Fruit fly (Drosophila melanogaster): ENCODE measurements around the gene CG31229.

CG31229 gene

dm6 chr3R:18670441-18671111 lies 2.9 kb downstream of the CG31229 start (continued):
- TF ChIP-seq Vsx1 (GFP tag; optimal IDR thresholded peaks at IDR 0.05) (peak; percentile 63), az2 (GFP tag; optimal IDR thresholded peaks at IDR 0.05) (peak; percentile 36), Atf-2 (GFP tag; optimal IDR thresholded peaks at IDR 0.05) (no peak), CG31365 (tag; optimal IDR thresholded peaks at IDR 0.05) (no peak), tgo (GFP tag; IDR thresholded peaks at IDR 0.05) (no peak), CG12744 (GFP tag; optimal IDR thresholded peaks at IDR 0.05) (no peak), CG8089 (GFP tag; optimal IDR thresholded peaks at IDR 0.05) (no peak), Hand (GFP tag; optimal IDR thresholded peaks at IDR 0.05) (no peak), wek (GFP tag; optimal IDR thresholded peaks at IDR 0.05) (no peak), gt (GFP tag; IDR thresholded peaks at IDR 0.05) (no peak), inv (GFP tag; IDR thresholded peaks at IDR 0.05; ENCODE audit: partially characterized antibody) (no peak), Sry-δ (GFP tag; optimal IDR thresholded peaks at IDR 0.05) (no peak), CG12659 (GFP tag; optimal IDR thresholded peaks at IDR 0.05) (no peak), CG2875 (GFP tag; optimal IDR thresholded peaks at IDR 0.05) (no peak), CG12219 (GFP tag; optimal IDR thresholded peaks at IDR 0.05) (no peak), insv (GFP tag; optimal IDR thresholded peaks at IDR 0.05) (no peak), CG2202 (tag; optimal IDR thresholded peaks at IDR 0.05) (no peak), her (GFP tag; optimal IDR thresholded peaks at IDR 0.05) (no peak), CG30020 (tag; optimal IDR thresholded peaks at IDR 0.05) (no peak), lmd (GFP tag; IDR thresholded peaks at IDR 0.05) (peak; percentile 45), Atf6 (GFP tag; IDR thresholded peaks at IDR 0.05) (no peak), CG6689 (GFP tag; IDR thresholded peaks at IDR 0.05) (peak; percentile 27; the same call in 1 of the 2 replicates)

- no peak for TF ChIP-seq CG12391 (tag; optimal IDR thresholded peaks at IDR 0.05)
- TF ChIP-seq CG17612 (GFP tag; IDR thresholded peaks at IDR 0.05), result no peak
- TF ChIP-seq CG10209 (GFP tag; optimal IDR thresholded peaks at IDR 0.05), result no peak
- no peak for TF ChIP-seq CG10462 (GFP tag; optimal IDR thresholded peaks at IDR 0.05)
- peak; percentile 94 for TF ChIP-seq sd (tag; optimal IDR thresholded peaks at IDR 0.05)
- no peak for TF ChIP-seq rib (GFP tag; IDR thresholded peaks at IDR 0.05)
- TF ChIP-seq gt (GFP tag; IDR thresholded peaks at IDR 0.05), result no peak
- TF ChIP-seq trem (tag; optimal IDR thresholded peaks at IDR 0.05), result no peak
- no peak for TF ChIP-seq fd96Cb (tag; optimal IDR thresholded peaks at IDR 0.05)
- peak; percentile 62 for TF ChIP-seq exex (tag; optimal IDR thresholded peaks at IDR 0.05)
- TF ChIP-seq Meics (GFP tag; optimal IDR thresholded peaks at IDR 0.05), result no peak
- TF ChIP-seq ab (GFP tag; optimal IDR thresholded peaks at IDR 0.05), result no peak
- TF ChIP-seq CG34376 (GFP tag; optimal IDR thresholded peaks at IDR 0.05), result peak; percentile 11
- no peak for TF ChIP-seq CG2199 (GFP tag; IDR thresholded peaks at IDR 0.05)
- no peak for TF ChIP-seq lmd (GFP tag; IDR thresholded peaks at IDR 0.05)
- peak; percentile 0 for TF ChIP-seq mirr (GFP tag; optimal IDR thresholded peaks at IDR 0.05)
- no peak for TF ChIP-seq Ets97D (GFP tag; optimal IDR thresholded peaks at IDR 0.05)
- no peak for TF ChIP-seq CG17385 (GFP tag; optimal IDR thresholded peaks at IDR 0.05)
- no peak for TF ChIP-seq CG13775 (GFP tag; optimal IDR thresholded peaks at IDR 0.05)
- TF ChIP-seq Hmx (GFP tag; optimal IDR thresholded peaks at IDR 0.05), result no peak
- TF ChIP-seq HLH4C (GFP tag; IDR thresholded peaks at IDR 0.05; ENCODE audit: partially characterized antibody), result no peak
- TF ChIP-seq Dref (GFP tag; IDR thresholded peaks at IDR 0.05), result no peak
- no peak for TF ChIP-seq wek (GFP tag; optimal IDR thresholded peaks at IDR 0.05)
- TF ChIP-seq CkIIα-i1 (GFP tag; IDR thresholded peaks at IDR 0.05), result no peak
- no peak for TF ChIP-seq gcm2 (GFP tag; optimal IDR thresholded peaks at IDR 0.05)
- no peak for TF ChIP-seq lola (GFP tag; optimal IDR thresholded peaks at IDR 0.05)
- TF ChIP-seq prd (optimal IDR thresholded peaks at IDR 0.05), result no peak
- TF ChIP-seq prd (GFP tag; IDR thresholded peaks at IDR 0.05), result no peak
- TF ChIP-seq fd64A (GFP tag; optimal IDR thresholded peaks at IDR 0.05), result no peak
- no peak for TF ChIP-seq C15 (GFP tag; IDR thresholded peaks at IDR 0.05)
Measured at dm6 chr3R:18671112-18671729, 3.6 kb downstream of the CG31229 start, which contains the start of gene CG31230. Gene CG31230 (plus strand): TSS chr3R:18671679.

Measured in whole organism, embryonic.